Worm (Caenorhabditis elegans) whole organism, young adult: ENCODE data around the gene Y43F8B.29.

Experiments used
- F23B12.7 ChIP-seq: sonication (generic microtip); optimal IDR thresholded peaks from 2 replicates; lab custom pipeline; 2017; ENCODE audit warnings: missing genetic modification characterization, mild to moderate bottlenecking, missing compliant biosample characterization, antibody characterized with exemption, moderate library complexity; ENCODE audit not compliant: insufficient read depth
- F52B5.7 ChIP-seq: sonication (generic microtip); optimal IDR thresholded peaks from 2 replicates; lab custom pipeline; 2016; ENCODE audit warnings: mild to moderate bottlenecking, missing genetic modification characterization, missing compliant biosample characterization
- K11D2.4 ChIP-seq: fragments of 200-800 bp; sonication (Bioruptor generic); IDR thresholded peaks from 2 replicates; pipeline ENCODE4 v1.3.6; 2022; ENCODE audit warnings: missing genetic modification reagents, missing genetic modification characterization, missing compliant biosample characterization
- hmg-1.2 ChIP-seq: fragments of 200-800 bp; sonication (Bioruptor generic); IDR thresholded peaks from 2 replicates; pipeline ENCODE4 v1.3.6; 2022; ENCODE audit warnings: missing genetic modification reagents, missing genetic modification characterization, missing compliant biosample characterization
- let-607 ChIP-seq, 2 experiments: fragments of 200-800 bp in 1 of 2; sonication (Bioruptor generic) in 1 of 2; sonication (generic microtip) in 1 of 2; optimal IDR thresholded peaks; 2 replicates each; lab custom pipeline; 2016 to 2018; ENCODE audit warnings: mild to moderate bottlenecking in 2 of 2, missing compliant biosample characterization in 2 of 2, missing genetic modification characterization in 2 of 2, moderate library complexity in 2 of 2, missing genotype in 1 of 2
- madf-10 ChIP-seq: sonication (generic microtip); optimal IDR thresholded peaks from 2 replicates; lab custom pipeline; 2016; ENCODE audit warnings: mild to moderate bottlenecking, missing genetic modification characterization, missing compliant biosample characterization
- mcd-1 ChIP-seq: fragments of 200-800 bp; sonication (Bioruptor generic); IDR thresholded peaks from 2 replicates; pipeline ENCODE4 v1.3.6; 2022; ENCODE audit warnings: missing genetic modification reagents, missing genetic modification characterization, missing compliant biosample characterization
- nhr-27 ChIP-seq: fragments of 200-800 bp; sonication (Bioruptor generic); optimal IDR thresholded peaks from 2 replicates; lab custom pipeline; 2018; ENCODE audit warnings: mild to moderate bottlenecking, missing genetic modification characterization, moderate library complexity, missing compliant biosample characterization
- sdz-38 ChIP-seq: sonication (generic microtip); optimal IDR thresholded peaks from 2 replicates; lab custom pipeline; 2016; ENCODE audit warnings: missing genotype, missing genetic modification characterization, missing compliant biosample characterization
- somi-1 ChIP-seq: fragments of 200-800 bp; sonication (Bioruptor generic); optimal IDR thresholded peaks from 2 replicates; lab custom pipeline; 2018; ENCODE audit warnings: mild to moderate bottlenecking, missing genetic modification characterization, missing compliant biosample characterization
- unc-62 ChIP-seq: fragments of 150-350 bp; optimal IDR thresholded peaks from 2 replicates; lab custom pipeline; 2014; ENCODE audit warnings: missing biosample characterization, missing genetic modification reagents, missing genetic modification characterization
- zfh-2 ChIP-seq: fragments of 200-800 bp; sonication (Bioruptor generic); conservative IDR thresholded peaks from 2 replicates; pipeline ENCODE4 v1.3.6; 2022; ENCODE audit warnings: missing genetic modification reagents, missing genetic modification characterization, missing compliant biosample characterization

DNA sequence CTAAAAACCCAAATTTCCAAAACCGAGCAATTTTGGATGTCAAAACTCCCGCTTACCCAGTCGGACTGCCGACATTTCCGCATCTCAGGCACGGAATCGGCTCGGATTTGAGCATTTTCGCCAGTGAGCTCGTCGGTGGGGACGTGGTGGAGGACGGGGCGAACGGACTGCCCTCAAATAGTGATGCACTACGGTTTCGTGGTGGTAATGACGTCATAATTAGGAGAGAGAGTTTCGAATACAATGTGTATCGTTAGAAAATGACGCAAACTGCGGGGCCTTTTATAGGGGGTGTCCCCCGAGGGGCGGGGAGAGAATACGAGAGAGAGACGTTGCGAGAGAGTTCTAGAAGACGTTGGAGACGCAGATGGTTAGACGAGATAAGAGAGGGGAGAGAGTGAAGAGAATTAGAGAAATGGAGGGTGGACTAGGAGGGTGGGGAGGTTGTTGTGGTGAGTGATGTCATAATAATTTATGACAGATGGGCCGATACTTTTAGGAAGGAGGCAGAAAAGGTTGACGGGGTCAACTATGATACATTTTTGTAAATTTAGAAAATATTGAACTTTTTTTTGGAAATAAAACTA lies 31.2 kb downstream of the Y43F8B.29 start:
- TF ChIP-seq zfh-2, result peak; percentile 95
- no peak for TF ChIP-seq sdz-38
- TF ChIP-seq madf-10 (tag; lab: Kevin White, UChicago), result peak; percentile 56
- peak; percentile 67 for TF ChIP-seq F52B5.7
- TF ChIP-seq nhr-27 (tag; lab: Kevin White, UChicago), result no peak
- TF ChIP-seq K11D2.4, result peak; percentile 91
- TF ChIP-seq somi-1 (GFP tag; lab: Kevin White, UChicago), result peak; percentile 93
- peak; percentile 98 for TF ChIP-seq hmg-1.2 (GFP tag; lab: Robert Waterston, UW)
- peak; percentile 70; the same call in 1 of the 2 replicates for TF ChIP-seq mcd-1 (GFP tag; lab: Robert Waterston, UW)
- peak in 1 of 2 experiments; percentile 63 for TF ChIP-seq let-607 (tag; optimal IDR thresholded peaks at IDR 0.05; lab: Kevin White, UChicago)
- no peak for TF ChIP-seq F23B12.7 (tag; lab: Kevin White, UChicago)
- peak; percentile 72 for TF ChIP-seq unc-62 (GFP tag; lab: Kevin White, UChicago)
